Fruit fly (Drosophila melanogaster) whole organism, prepupa: Measurements from ENCODE around the gene Dip-B.

Experiments
- Blimp-1 ChIP-seq: fragments of 200-800 bp; sonication (Bioruptor generic); optimal IDR thresholded peaks from 3 replicates; lab custom pipeline; 2017; ENCODE audit warnings: missing biosample characterization, missing genetic modification characterization, mild to moderate bottlenecking, moderate library complexity, missing genetic modification reagents
- CG10631 ChIP-seq: fragments of 200-800 bp; sonication (Bioruptor generic); optimal IDR thresholded peaks from 2 replicates; lab custom pipeline; 2016; ENCODE audit warnings: missing biosample characterization, missing genetic modification characterization
- CG10669 ChIP-seq: fragments of 200-800 bp; sonication (Bioruptor generic); optimal IDR thresholded peaks from 3 replicates; lab custom pipeline; 2018; ENCODE audit warnings: missing biosample characterization, mild to moderate bottlenecking, missing genetic modification characterization, moderate library complexity
- CG11294 ChIP-seq: fragments of 200-800 bp; sonication (Bioruptor generic); IDR thresholded peaks from 2 replicates; pipeline ENCODE4 v1.3.6; 2022; ENCODE audit warnings: missing biosample characterization, missing genetic modification characterization
- CG11762 ChIP-seq: fragments of 200-800 bp; sonication (Bioruptor generic); optimal IDR thresholded peaks from 3 replicates; lab custom pipeline; 2016; ENCODE audit warnings: missing biosample characterization, missing genetic modification characterization; ENCODE audit not compliant: insufficient read depth
- CG1621 ChIP-seq: fragments of 200-800 bp; sonication (Bioruptor generic); optimal IDR thresholded peaks from 3 replicates; lab custom pipeline; 2018; ENCODE audit warnings: missing biosample characterization, mild to moderate bottlenecking, missing genetic modification characterization
- CG34406 ChIP-seq: fragments of 200-800 bp; sonication (Bioruptor generic); optimal IDR thresholded peaks from 3 replicates; lab custom pipeline; 2016; ENCODE audit warnings: missing biosample characterization, missing genetic modification characterization
- CG3919 ChIP-seq: fragments of 200-800 bp; sonication (Bioruptor generic); optimal IDR thresholded peaks from 3 replicates; lab custom pipeline; 2016; ENCODE audit warnings: missing biosample characterization, missing genetic modification characterization
- CG6163 ChIP-seq: fragments of 200-800 bp; sonication (Bioruptor generic); IDR thresholded peaks from 3 replicates; pipeline ENCODE4 v1.3.6; 2022; ENCODE audit warnings: missing biosample characterization, missing genetic modification characterization
- CG6792 ChIP-seq: fragments of 200-800 bp; sonication (Bioruptor generic); optimal IDR thresholded peaks from 3 replicates; lab custom pipeline; 2016; ENCODE audit warnings: missing biosample characterization, missing genetic modification characterization
- CG6808 ChIP-seq: fragments of 200-800 bp; sonication (Bioruptor generic); optimal IDR thresholded peaks from 3 replicates; lab custom pipeline; 2017; ENCODE audit warnings: missing biosample characterization, missing genetic modification characterization, mild to moderate bottlenecking, moderate library complexity, missing genetic modification reagents
- CG6854 ChIP-seq: fragments of 200-800 bp; sonication (Bioruptor generic); optimal IDR thresholded peaks from 2 replicates; lab custom pipeline; 2017; ENCODE audit warnings: missing biosample characterization, mild to moderate bottlenecking, missing genetic modification characterization
- CG7368 ChIP-seq: fragments of 200-800 bp; sonication (Bioruptor generic); optimal IDR thresholded peaks from 3 replicates; lab custom pipeline; 2016; ENCODE audit warnings: missing biosample characterization, missing genetic modification characterization
- CG8119 ChIP-seq: fragments of 200-800 bp; sonication (Bioruptor generic); IDR thresholded peaks from 3 replicates; pipeline ENCODE4 v1.3.6; 2022; ENCODE audit warnings: missing biosample characterization, missing genetic modification characterization
- CG8632 ChIP-seq: fragments of 200-800 bp; sonication (Bioruptor generic); optimal IDR thresholded peaks from 3 replicates; lab custom pipeline; 2016; ENCODE audit warnings: missing biosample characterization, missing genetic modification characterization
- CG9139 ChIP-seq: fragments of 200-800 bp; sonication (Bioruptor generic); optimal IDR thresholded peaks from 3 replicates; lab custom pipeline; 2017; ENCODE audit warnings: missing biosample characterization, mild to moderate bottlenecking, missing genetic modification characterization
- Eip75B ChIP-seq: fragments of 200-800 bp; sonication (Bioruptor generic); optimal IDR thresholded peaks from 3 replicates; lab custom pipeline; 2016; ENCODE audit warnings: missing biosample characterization, missing genetic modification characterization
- Eip78C ChIP-seq: fragments of 200-800 bp; sonication (Bioruptor generic); peaks from one replicate; lab custom pipeline; 2016; ENCODE audit warnings: missing biosample characterization, missing genetic modification characterization
- Eip93F ChIP-seq: fragments of 200-800 bp; sonication (Bioruptor generic); optimal IDR thresholded peaks from 2 replicates; lab custom pipeline; 2016; ENCODE audit warnings: missing biosample characterization, mild to moderate bottlenecking, missing genetic modification characterization
- Ets21C ChIP-seq: fragments of 200-800 bp; sonication (Bioruptor generic); optimal IDR thresholded peaks from 3 replicates; lab custom pipeline; 2016; ENCODE audit warnings: missing biosample characterization, missing genetic modification characterization
- Hr38 ChIP-seq: sonication (Bioruptor generic); optimal IDR thresholded peaks from 2 replicates; lab custom pipeline; 2016; ENCODE audit warnings: missing biosample characterization, missing genetic modification characterization
- Hr39 ChIP-seq: fragments of 200-800 bp; sonication (Bioruptor generic); optimal IDR thresholded peaks from 2 replicates; lab custom pipeline; 2016; ENCODE audit warnings: missing biosample characterization, missing genetic modification characterization
- Sox102F ChIP-seq: fragments of 200-800 bp; sonication (Bioruptor generic); optimal IDR thresholded peaks from 2 replicates; lab custom pipeline; 2016; ENCODE audit warnings: missing biosample characterization, mild to moderate bottlenecking, missing genetic modification characterization
- Sox14 ChIP-seq: fragments of 200-800 bp; sonication (Bioruptor generic); optimal IDR thresholded peaks from 3 replicates; lab custom pipeline; 2016; ENCODE audit warnings: missing biosample characterization, missing genetic modification characterization
- acj6 ChIP-seq: fragments of 200-800 bp; sonication (Bioruptor generic); optimal IDR thresholded peaks from 3 replicates; lab custom pipeline; 2016; ENCODE audit warnings: missing biosample characterization, missing genetic modification characterization
- cyc ChIP-seq: fragments of 200-800 bp; sonication (Bioruptor generic); optimal IDR thresholded peaks from 3 replicates; lab custom pipeline; 2016; ENCODE audit warnings: missing biosample characterization, missing genetic modification characterization
- dsx ChIP-seq: fragments of 200-800 bp; optimal IDR thresholded peaks from 3 replicates; lab custom pipeline; 2019; ENCODE audit warnings: missing biosample characterization, mild to moderate bottlenecking, missing genetic modification characterization, moderate library complexity; ENCODE audit not compliant: poor library complexity, severe bottlenecking
- eg ChIP-seq: fragments of 200-800 bp; sonication (Bioruptor generic); IDR thresholded peaks from 3 replicates; pipeline ENCODE4 v1.3.6; 2022; ENCODE audit warnings: missing biosample characterization, missing genetic modification characterization
- fd59A ChIP-seq: fragments of 200-800 bp; sonication (Bioruptor generic); optimal IDR thresholded peaks from 2 replicates; lab custom pipeline; 2017; ENCODE audit warnings: missing biosample characterization, mild to moderate bottlenecking, missing genetic modification characterization, missing genetic modification reagents
- fd85E ChIP-seq: fragments of 200-800 bp; sonication (Bioruptor generic); optimal IDR thresholded peaks from 3 replicates; lab custom pipeline; 2016; ENCODE audit warnings: missing biosample characterization, missing genetic modification characterization
- lz ChIP-seq: fragments of 200-800 bp; sonication (Bioruptor generic); optimal IDR thresholded peaks from 3 replicates; lab custom pipeline; 2016; ENCODE audit warnings: missing biosample characterization, missing genetic modification characterization
- ss ChIP-seq, 2 experiments: fragments of 200-800 bp; sonication (Bioruptor generic); optimal IDR thresholded peaks; 2 replicates in 1 of 2; 3 replicates in 1 of 2; lab custom pipeline; 2017 to 2018; ENCODE audit warnings: mild to moderate bottlenecking in 2 of 2, missing biosample characterization in 2 of 2, missing genetic modification characterization in 2 of 2, moderate library complexity in 1 of 2
- svp ChIP-seq: fragments of 200-800 bp; sonication (Bioruptor generic); peaks from one replicate; lab custom pipeline; 2016; ENCODE audit warnings: missing biosample characterization, missing genetic modification characterization
- vri ChIP-seq: fragments of 200-800 bp; sonication (Bioruptor generic); optimal IDR thresholded peaks from 3 replicates; lab custom pipeline; 2016; ENCODE audit warnings: missing biosample characterization, mild to moderate bottlenecking, missing genetic modification characterization

Dip-B gene

dm6 chr3R:13779241-13779683 is 2.8 kb upstream of the Dip-B start, which contains the start of the genes CG42375 and CG9288 (continued):
- TF ChIP-seq Eip93F (GFP tag; lab: Kevin White, UChicago) (no peak), CG11762 (GFP tag; lab: Kevin White, UChicago) (peak; percentile 74), cyc (peak; percentile 68), CG10669 (peak; percentile 66), CG8632 (GFP tag; lab: Kevin White, UChicago) (no peak), CG6792 (GFP tag; lab: Kevin White, UChicago) (peak; percentile 42), Hr39 (GFP tag; lab: Kevin White, UChicago) (no peak), fd59A (GFP tag; lab: Kevin White, UChicago) (no peak), CG34406 (GFP tag; lab: Kevin White, UChicago) (peak; percentile 8), Hr38 (GFP tag; lab: Kevin White, UChicago) (no peak), dsx (no peak), lz (peak; percentile 61), CG9139 (GFP tag; lab: Kevin White, UChicago) (no peak), fd85E (no peak), CG3919 (GFP tag; lab: Kevin White, UChicago) (no peak), CG7368 (GFP tag; lab: Kevin White, UChicago) (no peak)

dm6 chr3R:13780769-13781168 is 1.3 kb upstream of the Dip-B start, which contains the start of gene CG9286:
Gene CG9286, plus strand, starts transcription at chr3R:13780964.
- TF ChIP-seq ss (GFP tag; optimal IDR thresholded peaks at IDR 0.05; lab: Kevin White, UChicago) (no peak), Ets21C (GFP tag; lab: Kevin White, UChicago) (no peak), CG10631 (GFP tag; lab: Kevin White, UChicago) (no peak), CG6808 (GFP tag; lab: Kevin White, UChicago) (no peak), eg (GFP tag; lab: Robert Waterston, UW) (no peak)

- TF ChIP-seq Sox102F (GFP tag; lab: Kevin White, UChicago) (peak; percentile 12), CG34406 (GFP tag; lab: Kevin White, UChicago) (no peak), CG3919 (GFP tag; lab: Kevin White, UChicago) (peak; percentile 3), CG11294 (no peak), fd59A (GFP tag; lab: Kevin White, UChicago) (no peak), Eip78C (peak; percentile 40), Sox14 (GFP tag; lab: Kevin White, UChicago) (peak; percentile 65), acj6 (GFP tag; lab: Kevin White, UChicago) (no peak), CG1621 (tag; lab: Kevin White, UChicago) (no peak)
These were observed 490 bp downstream of the Dip-B start for dm6 chr3R:13782578-13782977.

- TF ChIP-seq CG34406 (GFP tag; lab: Kevin White, UChicago): no peak
- peak; percentile 83 for TF ChIP-seq vri
- TF ChIP-seq svp (GFP tag; lab: Kevin White, UChicago): peak; percentile 27
These were observed 1.3 kb downstream of the Dip-B start for dm6 chr3R:13783397-13783796.

- TF ChIP-seq Sox102F (GFP tag; lab: Kevin White, UChicago) (no peak), Blimp-1 (GFP tag; lab: Kevin White, UChicago) (peak; percentile 1), CG6163 (GFP tag; lab: Robert Waterston, UW) (peak; percentile 58; the same call in 1 of the 3 replicates), CG8119 (GFP tag; lab: Robert Waterston, UW) (no peak), Eip78C (peak; percentile 29), Hr39 (GFP tag; lab: Kevin White, UChicago) (no peak), CG6854 (GFP tag; lab: Kevin White, UChicago) (peak; percentile 87), Eip75B (GFP tag; lab: Kevin White, UChicago) (peak; percentile 54), CG9139 (GFP tag; lab: Kevin White, UChicago) (no peak)
- TF ChIP-seq, all 60 proteins: peak for 5
These were observed 3.8 kb downstream of the Dip-B start for dm6 chr3R:13785895-13786294.
